Fruit fly (Drosophila melanogaster): ENCODE results near the gene Nlp.

Gene Nlp

DNA sequence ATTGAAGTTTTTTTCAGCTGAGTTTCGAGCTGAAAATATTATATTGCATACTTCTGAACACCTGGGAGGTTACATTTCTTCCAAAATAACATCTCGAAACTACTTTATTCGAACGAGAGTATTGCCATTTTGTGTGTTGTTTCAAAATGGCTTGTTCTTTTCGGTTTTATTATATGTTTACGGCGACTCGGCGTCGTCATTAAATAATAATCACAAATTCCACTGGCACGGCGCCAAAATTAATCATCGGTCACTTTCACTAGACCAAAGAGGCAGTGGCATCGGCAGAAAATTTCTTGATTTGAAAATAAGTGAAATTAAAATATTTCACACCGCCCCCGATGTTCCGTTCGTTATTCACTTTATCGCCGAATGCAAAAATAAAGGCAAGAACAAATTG is 45.9 kb downstream of the Nlp start:
- TF ChIP-seq gl (tag; optimal IDR thresholded peaks at IDR 0.05) (no peak), CG4496 (GFP tag; IDR thresholded peaks at IDR 0.05) (no peak), CG8159 (tag; optimal IDR thresholded peaks at IDR 0.05) (no peak), CG13204 (GFP tag; optimal IDR thresholded peaks at IDR 0.05) (no peak), CG15710 (tag; optimal IDR thresholded peaks at IDR 0.05) (no peak), CG12605 (GFP tag; IDR thresholded peaks at IDR 0.05) (no peak), rn (GFP tag; IDR thresholded peaks at IDR 0.05) (no peak), Snoo (tag; optimal IDR thresholded peaks at IDR 0.05) (no peak), CG34367 (tag; optimal IDR thresholded peaks at IDR 0.05) (no peak)

DNA sequence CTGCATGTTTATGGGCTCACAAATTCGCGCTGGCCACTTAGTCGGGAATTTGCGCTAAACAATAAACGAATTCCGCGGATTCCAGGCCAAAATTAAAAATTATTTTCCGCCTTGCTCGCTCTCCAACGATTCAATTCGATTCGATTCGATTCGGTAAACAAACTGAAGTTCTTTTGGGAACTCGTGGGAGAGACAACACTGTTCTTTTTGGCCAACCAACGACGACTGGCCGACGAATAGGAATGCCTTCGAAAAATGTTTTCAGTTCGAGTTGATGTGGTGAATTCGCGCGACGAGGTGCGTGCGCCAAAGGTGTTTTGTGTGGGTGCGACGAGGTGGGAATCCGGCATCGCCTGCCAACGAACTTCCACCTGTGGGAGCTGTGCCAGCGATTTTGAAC is 47.3 kb downstream of the Nlp start, which contains the start of gene CG15528:
Gene CG15528 (minus strand): TSS at position 180 of the 400 bp plus-strand sequence.
- TF ChIP-seq CG14655 (GFP tag; optimal IDR thresholded peaks at IDR 0.05), result no peak

DNA sequence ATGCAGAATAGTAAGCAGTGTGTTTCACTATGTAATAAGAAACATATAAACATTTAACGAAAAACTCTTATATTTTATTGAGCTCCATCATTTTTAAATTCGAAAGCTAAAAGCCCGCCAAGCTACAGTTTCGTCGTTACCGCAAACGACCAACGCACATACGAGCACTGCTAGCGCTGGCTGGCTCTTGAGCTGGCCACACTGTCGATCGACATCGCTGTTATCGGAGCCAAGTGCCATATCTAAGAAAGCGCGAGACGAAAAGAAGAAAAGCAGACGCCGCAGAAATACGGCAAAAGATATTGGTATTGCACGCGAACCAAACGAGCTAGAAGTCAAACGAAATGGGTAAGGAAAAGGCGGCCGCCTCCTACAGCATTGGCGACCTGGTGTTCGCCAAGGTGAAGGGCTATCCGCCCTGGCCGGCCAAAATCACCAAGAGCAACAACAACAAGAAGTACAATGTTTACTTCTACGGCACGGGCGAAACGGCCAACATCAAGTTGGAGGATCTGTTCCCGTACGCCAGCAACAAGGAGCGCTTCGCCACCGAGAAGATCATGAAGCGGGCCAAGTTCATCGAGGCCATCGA is 48.0 kb downstream of the Nlp start, which contains the start of gene Jasper:
Gene Jasper (plus strand): TSS at position 60 of the 592 bp plus-strand sequence.
- TF ChIP-seq EcR (GFP tag; optimal IDR thresholded peaks at IDR 0.05) (no peak), CG15710 (tag; optimal IDR thresholded peaks at IDR 0.05) (no peak), rn (GFP tag; IDR thresholded peaks at IDR 0.05) (no peak), CG34367 (tag; optimal IDR thresholded peaks at IDR 0.05) (no peak), CG9948 (tag; optimal IDR thresholded peaks at IDR 0.05) (no peak), Pif1A (GFP tag; optimal IDR thresholded peaks at IDR 0.05) (no peak), D1 (tag; optimal IDR thresholded peaks at IDR 0.05) (no peak), Ets98B (GFP tag; IDR thresholded peaks at IDR 0.05) (no peak), CG17806 (tag; optimal IDR thresholded peaks at IDR 0.05) (no peak), fd96Ca (GFP tag; IDR thresholded peaks at IDR 0.05) (no peak), CG8301 (tag; optimal IDR thresholded peaks at IDR 0.05) (no peak), CG32121 (GFP tag; IDR thresholded peaks at IDR 0.05) (no peak), CG10348 (GFP tag; IDR thresholded peaks at IDR 0.05) (no peak), CG8159 (tag; optimal IDR thresholded peaks at IDR 0.05) (no peak), CG12605 (GFP tag; IDR thresholded peaks at IDR 0.05) (no peak), CG14655 (GFP tag; optimal IDR thresholded peaks at IDR 0.05) (no peak), CG4496 (GFP tag; IDR thresholded peaks at IDR 0.05) (no peak; the same call in 2 of the 3 replicates), Pif1B (GFP tag; optimal IDR thresholded peaks at IDR 0.05) (no peak), CG13204 (GFP tag; optimal IDR thresholded peaks at IDR 0.05) (no peak), Snoo (tag; optimal IDR thresholded peaks at IDR 0.05) (no peak)

DNA sequence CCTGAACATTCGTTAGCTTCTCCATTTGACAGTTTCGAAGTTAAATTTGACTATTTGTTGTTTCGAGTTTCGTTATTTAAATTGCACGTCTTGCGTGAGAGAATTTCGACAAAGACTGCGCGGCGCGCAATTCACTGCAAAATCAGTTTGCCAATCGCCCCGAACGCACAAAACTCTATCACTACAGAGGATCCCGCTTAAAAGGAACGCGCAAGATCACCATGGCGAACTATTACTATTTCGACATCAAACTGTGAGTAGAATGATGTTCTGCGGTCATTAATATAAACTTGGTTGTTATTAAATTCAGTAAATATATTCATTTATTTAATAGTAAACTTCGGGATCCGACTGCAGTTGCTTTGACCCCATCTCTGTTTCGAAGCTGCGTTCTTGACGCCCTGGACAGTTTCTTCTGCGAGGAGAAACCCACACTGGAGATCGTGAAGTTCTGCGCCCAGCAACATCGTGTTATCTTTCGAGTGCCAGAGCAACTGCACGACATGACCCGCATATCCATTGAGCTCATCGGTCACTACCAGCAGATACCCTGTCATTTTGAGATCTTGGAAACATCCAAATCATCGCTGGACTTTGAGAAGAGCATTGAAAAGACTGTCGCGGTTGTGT is 51.4 kb downstream of the Nlp start, which contains the start of the genes Rpp14b and spn-A:
Gene Rpp14b (plus strand): TSS at position 43 of the 630 bp plus-strand sequence.
Gene spn-A (minus strand): TSS at position 123 of the 630 bp plus-strand sequence.
- peak; percentile 39; the same call in 1 of the 2 replicates for TF ChIP-seq Ets98B (GFP tag; IDR thresholded peaks at IDR 0.05)
- TF ChIP-seq CG15710 (tag; optimal IDR thresholded peaks at IDR 0.05), result peak; percentile 43
- peak; percentile 21 for TF ChIP-seq CG17806 (tag; optimal IDR thresholded peaks at IDR 0.05)
- no peak for TF ChIP-seq Pif1B (GFP tag; optimal IDR thresholded peaks at IDR 0.05)
- peak; percentile 15 for TF ChIP-seq Snoo (tag; optimal IDR thresholded peaks at IDR 0.05)
- peak; percentile 46; the same call in 1 of the 3 replicates for TF ChIP-seq fd96Ca (GFP tag; IDR thresholded peaks at IDR 0.05)
- TF ChIP-seq CG32121 (GFP tag; IDR thresholded peaks at IDR 0.05), result no peak
- TF ChIP-seq Pif1A (GFP tag; optimal IDR thresholded peaks at IDR 0.05), result no peak
- no peak for TF ChIP-seq CG12605 (GFP tag; IDR thresholded peaks at IDR 0.05)
- no peak for TF ChIP-seq CG4496 (GFP tag; IDR thresholded peaks at IDR 0.05)

DNA sequence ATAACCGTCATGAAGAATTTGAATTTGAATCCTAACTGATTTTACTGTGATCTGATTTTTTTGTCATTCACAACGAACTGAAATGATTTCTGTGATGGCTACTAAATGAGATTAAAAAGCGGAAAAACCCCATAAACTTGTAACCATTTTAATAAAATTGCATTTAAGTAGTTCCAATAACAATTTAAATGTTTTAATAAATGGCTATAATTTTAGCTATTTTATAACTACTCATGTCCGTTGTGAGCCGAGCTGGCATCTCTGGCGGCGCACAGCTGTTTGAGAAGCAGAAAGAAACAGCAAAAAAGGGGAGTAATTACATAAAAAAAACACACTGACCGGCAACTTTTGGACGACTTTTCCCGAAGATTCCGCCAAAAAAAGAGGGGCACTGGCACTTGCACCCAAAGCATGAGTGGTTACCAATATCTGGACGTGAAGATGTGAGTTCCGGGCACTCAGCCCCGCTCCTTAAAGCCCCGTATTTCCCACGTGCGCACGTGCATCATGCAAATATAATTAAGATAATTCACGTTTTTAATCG is 52.1 kb downstream of the Nlp start, which contains the start of the genes CG7950 and Rpp14a:
Gene CG7950 (plus strand): TSS at position 268 of the 544 bp plus-strand sequence.
Gene Rpp14a (plus strand): TSS at position 268 of the 544 bp plus-strand sequence.
- TF ChIP-seq CG17806 (tag; optimal IDR thresholded peaks at IDR 0.05) (peak; percentile 82), CG8159 (tag; optimal IDR thresholded peaks at IDR 0.05) (peak; percentile 77), CG8301 (tag; optimal IDR thresholded peaks at IDR 0.05) (peak; percentile 73), Ets98B (GFP tag; IDR thresholded peaks at IDR 0.05) (peak; percentile 86), CG14655 (GFP tag; optimal IDR thresholded peaks at IDR 0.05) (no peak), Pif1A (GFP tag; optimal IDR thresholded peaks at IDR 0.05) (no peak), CG32121 (GFP tag; IDR thresholded peaks at IDR 0.05) (peak; percentile 85), Snoo (tag; optimal IDR thresholded peaks at IDR 0.05) (peak; percentile 74), D1 (tag; optimal IDR thresholded peaks at IDR 0.05) (no peak), EcR (GFP tag; optimal IDR thresholded peaks at IDR 0.05) (no peak), CG9948 (tag; optimal IDR thresholded peaks at IDR 0.05) (peak; percentile 64), Pif1B (GFP tag; optimal IDR thresholded peaks at IDR 0.05) (no peak), rn (GFP tag; IDR thresholded peaks at IDR 0.05) (peak; percentile 73), CG4496 (GFP tag; IDR thresholded peaks at IDR 0.05) (peak; percentile 90), CG13204 (GFP tag; optimal IDR thresholded peaks at IDR 0.05) (no peak), CG12605 (GFP tag; IDR thresholded peaks at IDR 0.05) (peak; percentile 74), CG15710 (tag; optimal IDR thresholded peaks at IDR 0.05) (peak; percentile 83), fd96Ca (GFP tag; IDR thresholded peaks at IDR 0.05) (peak; percentile 77; the same call in 2 of the 3 replicates), CG10348 (GFP tag; IDR thresholded peaks at IDR 0.05) (no peak), gl (tag; optimal IDR thresholded peaks at IDR 0.05) (peak; percentile 61), CG34367 (tag; optimal IDR thresholded peaks at IDR 0.05) (peak; percentile 82)

Measured in whole organism, pupa.